Fruit fly (Drosophila melanogaster): ENCODE measurements around the gene TMEM216.

- TF ChIP-seq insv (optimal IDR thresholded peaks at IDR 0.05) (no peak), psq (optimal IDR thresholded peaks at IDR 0.05) (no peak)
Observed at dm6 chr3R:8748776-8749126, 32.7 kb downstream of the TMEM216 start.

Measured in Kc167 (cell line).